Fruit fly (Drosophila melanogaster): ENCODE results near the gene Nup98-96.
A peak's percentile ranks its signal among the peaks of the same experiment; 100 is the strongest.

Nup98-96 gene

DNA sequence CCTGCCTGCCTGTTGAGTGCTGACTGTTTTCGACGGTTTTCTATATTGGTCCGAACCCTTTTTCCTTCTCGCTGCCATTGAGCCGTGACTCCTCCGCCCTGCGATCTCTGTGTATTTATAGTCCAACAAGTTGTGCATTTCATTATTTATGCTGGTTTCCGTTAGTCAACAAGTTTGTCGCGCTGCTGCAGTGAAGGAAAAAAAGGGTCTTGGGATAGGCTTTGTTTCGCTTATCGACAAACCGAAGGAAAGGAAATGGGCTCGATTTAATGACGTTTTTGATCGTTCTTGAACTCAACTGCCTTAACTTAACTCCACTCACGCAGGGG lies 6.2 kb upstream of the Nup98-96 start:
- TF ChIP-seq CG32121 (GFP tag; IDR thresholded peaks at IDR 0.05) (no peak), EcR (GFP tag; optimal IDR thresholded peaks at IDR 0.05) (peak; percentile 85)

DNA sequence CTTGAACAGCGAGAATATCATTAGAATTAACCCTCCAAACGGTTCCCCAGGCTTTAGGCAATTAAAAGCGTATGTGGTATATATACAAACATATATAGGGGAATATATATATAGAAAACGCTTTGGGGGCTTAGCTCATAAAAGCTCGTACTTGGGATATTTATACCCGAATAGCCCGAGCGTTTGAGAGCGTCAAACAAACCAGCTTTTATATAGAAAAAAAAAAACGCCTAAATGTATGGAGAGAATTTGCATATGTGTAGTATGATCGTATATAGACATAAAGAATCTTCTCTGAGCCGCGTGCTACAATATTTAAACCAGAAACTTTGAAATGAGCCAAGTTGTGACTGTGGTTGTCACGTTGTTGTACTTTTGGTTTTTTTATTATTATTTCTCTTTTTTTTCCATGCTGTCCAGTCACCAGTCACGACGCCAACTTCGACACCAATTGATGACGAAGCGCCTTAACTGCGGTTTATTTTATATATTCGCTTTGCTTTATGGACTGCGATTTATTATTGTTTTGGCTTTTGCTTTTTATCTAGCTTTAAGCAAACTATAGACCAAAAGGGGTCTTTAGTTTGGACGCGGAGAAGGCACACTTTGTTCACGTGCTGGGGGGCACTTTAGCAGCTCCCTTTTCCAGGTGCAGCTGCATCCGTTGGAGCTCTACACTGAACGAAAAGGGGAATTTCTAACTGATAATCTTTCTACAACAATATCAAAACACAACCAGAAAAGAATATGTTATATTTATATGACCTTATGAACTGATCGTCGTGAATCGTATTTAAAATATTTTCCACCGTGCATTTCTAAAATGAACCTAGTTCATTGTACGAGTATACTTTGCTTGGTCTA lies 5.6 kb upstream of the Nup98-96 start:
- TF ChIP-seq CG15710 (tag; optimal IDR thresholded peaks at IDR 0.05) (peak; percentile 51), CG17806 (tag; optimal IDR thresholded peaks at IDR 0.05) (peak; percentile 33), CG9948 (tag; optimal IDR thresholded peaks at IDR 0.05) (peak; percentile 63), CG8301 (tag; optimal IDR thresholded peaks at IDR 0.05) (peak; percentile 20), CG14655 (GFP tag; optimal IDR thresholded peaks at IDR 0.05) (peak; percentile 77), CG34367 (tag; optimal IDR thresholded peaks at IDR 0.05) (peak; percentile 21), CG13204 (GFP tag; optimal IDR thresholded peaks at IDR 0.05) (no peak), CG10348 (GFP tag; IDR thresholded peaks at IDR 0.05) (no peak), fd96Ca (GFP tag; IDR thresholded peaks at IDR 0.05) (peak; percentile 71; the same call in 2 of the 3 replicates), CG32121 (GFP tag; IDR thresholded peaks at IDR 0.05) (peak; percentile 39; the same call in 1 of the 2 replicates), EcR (GFP tag; optimal IDR thresholded peaks at IDR 0.05) (no peak), CG12605 (GFP tag; IDR thresholded peaks at IDR 0.05) (no peak; the same call in 1 of the 2 replicates), CG4496 (GFP tag; IDR thresholded peaks at IDR 0.05) (peak; percentile 88), Snoo (tag; optimal IDR thresholded peaks at IDR 0.05) (no peak), gl (tag; optimal IDR thresholded peaks at IDR 0.05) (peak; percentile 69), rn (GFP tag; IDR thresholded peaks at IDR 0.05) (peak; percentile 71), Ets98B (GFP tag; IDR thresholded peaks at IDR 0.05) (peak; percentile 57), Pif1B (GFP tag; optimal IDR thresholded peaks at IDR 0.05) (peak; percentile 78), CG8159 (tag; optimal IDR thresholded peaks at IDR 0.05) (peak; percentile 62), Pif1A (GFP tag; optimal IDR thresholded peaks at IDR 0.05) (peak; percentile 38), D1 (tag; optimal IDR thresholded peaks at IDR 0.05) (peak; percentile 50)

- TF ChIP-seq CG34367 (tag; optimal IDR thresholded peaks at IDR 0.05) (no peak), D1 (tag; optimal IDR thresholded peaks at IDR 0.05) (no peak), gl (tag; optimal IDR thresholded peaks at IDR 0.05) (peak; percentile 68), Pif1A (GFP tag; optimal IDR thresholded peaks at IDR 0.05) (no peak), CG13204 (GFP tag; optimal IDR thresholded peaks at IDR 0.05) (peak; percentile 44), Ets98B (GFP tag; IDR thresholded peaks at IDR 0.05) (no peak), CG10348 (GFP tag; IDR thresholded peaks at IDR 0.05) (no peak), rn (GFP tag; IDR thresholded peaks at IDR 0.05) (no peak), CG12605 (GFP tag; IDR thresholded peaks at IDR 0.05) (no peak), CG15710 (tag; optimal IDR thresholded peaks at IDR 0.05) (no peak), EcR (GFP tag; optimal IDR thresholded peaks at IDR 0.05) (peak; percentile 47)
These were observed 3.7 kb upstream of the Nup98-96 start for dm6 chr3R:23784925-23785680.

DNA sequence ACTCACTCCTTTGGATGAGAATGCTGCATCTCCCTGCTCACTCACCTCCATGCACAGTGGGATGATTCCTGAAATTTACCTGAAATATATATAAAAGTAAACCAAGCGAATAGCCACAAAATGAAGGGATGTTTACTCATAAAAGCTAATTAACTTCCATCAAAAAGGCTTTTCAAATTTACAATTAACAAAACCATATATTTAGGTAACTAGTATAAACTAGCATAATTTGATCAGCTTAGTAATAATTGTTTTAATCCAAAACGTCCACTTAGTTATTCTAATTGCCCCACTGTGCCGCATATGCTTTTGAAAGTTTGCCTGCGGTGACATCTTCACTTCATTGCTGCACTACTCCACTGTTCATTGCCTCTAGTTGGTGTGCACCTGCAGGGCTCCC lies 2.5 kb upstream of the Nup98-96 start:
- TF ChIP-seq CG10348 (GFP tag; IDR thresholded peaks at IDR 0.05) (0 out of 2 replicates have a peak, but pooled peaks have one; percentile 40), CG12605 (GFP tag; IDR thresholded peaks at IDR 0.05) (peak; percentile 56), CG8301 (tag; optimal IDR thresholded peaks at IDR 0.05) (peak; percentile 89), CG15710 (tag; optimal IDR thresholded peaks at IDR 0.05) (peak; percentile 90), CG17806 (tag; optimal IDR thresholded peaks at IDR 0.05) (peak; percentile 89), CG4496 (GFP tag; IDR thresholded peaks at IDR 0.05) (peak; percentile 83), D1 (tag; optimal IDR thresholded peaks at IDR 0.05) (peak; percentile 77), Snoo (tag; optimal IDR thresholded peaks at IDR 0.05) (peak; percentile 62), EcR (GFP tag; optimal IDR thresholded peaks at IDR 0.05) (peak; percentile 34), Pif1B (GFP tag; optimal IDR thresholded peaks at IDR 0.05) (peak; percentile 79), rn (GFP tag; IDR thresholded peaks at IDR 0.05) (peak; percentile 49; the same call in 1 of the 2 replicates), CG34367 (tag; optimal IDR thresholded peaks at IDR 0.05) (peak; percentile 85), CG8159 (tag; optimal IDR thresholded peaks at IDR 0.05) (peak; percentile 90), CG9948 (tag; optimal IDR thresholded peaks at IDR 0.05) (peak; percentile 92), CG32121 (GFP tag; IDR thresholded peaks at IDR 0.05) (peak; percentile 61; the same call in 1 of the 2 replicates), gl (tag; optimal IDR thresholded peaks at IDR 0.05) (peak; percentile 59), CG14655 (GFP tag; optimal IDR thresholded peaks at IDR 0.05) (peak; percentile 93), fd96Ca (GFP tag; IDR thresholded peaks at IDR 0.05) (peak; percentile 59; the same call in 2 of the 3 replicates), CG13204 (GFP tag; optimal IDR thresholded peaks at IDR 0.05) (peak; percentile 77), Ets98B (GFP tag; IDR thresholded peaks at IDR 0.05) (peak; percentile 58; the same call in 1 of the 2 replicates), Pif1A (GFP tag; optimal IDR thresholded peaks at IDR 0.05) (peak; percentile 90)

DNA sequence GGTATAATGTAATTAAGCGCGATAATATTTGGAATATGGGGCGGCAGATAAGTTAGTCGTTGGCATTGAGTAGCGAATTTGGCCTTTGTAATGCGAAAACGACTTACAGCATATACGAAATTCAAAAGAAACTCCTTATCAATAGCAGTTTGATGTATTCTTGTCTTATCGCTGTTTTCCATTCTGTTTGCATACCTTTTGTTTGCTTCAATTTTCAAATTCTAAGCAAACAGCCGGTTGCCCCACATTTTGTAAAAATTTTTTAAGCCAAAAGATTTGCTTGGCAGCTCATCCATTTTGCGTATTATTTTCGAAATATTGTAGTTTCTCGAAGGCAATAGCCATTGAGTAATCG lies 2.0 kb upstream of the Nup98-96 start:
- TF ChIP-seq CG4496 (GFP tag; IDR thresholded peaks at IDR 0.05) (0 out of 3 replicates have a peak, but pooled peaks have one; percentile 5), CG12605 (GFP tag; IDR thresholded peaks at IDR 0.05) (no peak)
